Worm (Caenorhabditis elegans) whole organism, L4 larva: ENCODE results near the gene M7.7.

ENCODE experiments used
- D1046.2 ChIP-seq: fragments of 200-800 bp; sonication (Bioruptor generic); IDR thresholded peaks from 2 replicates; pipeline ENCODE4 v1.3.6; 2022; ENCODE audit warnings: missing genetic modification characterization, missing compliant biosample characterization
- F44E2.7 ChIP-seq: fragments of 200-800 bp; sonication (Bioruptor generic); IDR thresholded peaks from 2 replicates; pipeline ENCODE4 v2.1.2; 2022; ENCODE audit warnings: missing genetic modification characterization, missing compliant biosample characterization
- F49E8.2 ChIP-seq: sonication (generic microtip); optimal IDR thresholded peaks from 2 replicates; lab custom pipeline; 2016; ENCODE audit warnings: missing compliant biosample characterization, mild to moderate bottlenecking, missing genetic modification characterization, borderline replicate concordance
- R02D3.7 ChIP-seq: fragments of 150-350 bp; sonication (generic microtip); optimal IDR thresholded peaks from 3 replicates; lab custom pipeline; 2014; ENCODE audit warnings: missing biosample characterization, missing genetic modification characterization
- Y105C5A.15 ChIP-seq: fragments of 200-800 bp; sonication (Bioruptor generic); IDR thresholded peaks from 2 replicates; pipeline ENCODE4 v1.3.6; 2022; ENCODE audit warnings: missing genetic modification characterization, missing compliant biosample characterization
- Y5F2A.4 ChIP-seq: fragments of 200-800 bp; sonication (Bioruptor generic); optimal IDR thresholded peaks from 2 replicates; lab custom pipeline; 2018; ENCODE audit warnings: mild to moderate bottlenecking, missing genetic modification characterization, missing compliant biosample characterization
- aly-2 ChIP-seq: sonication (generic microtip); optimal IDR thresholded peaks from 2 replicates; lab custom pipeline; 2018; ENCODE audit warnings: missing biosample characterization, missing genetic modification characterization
- ama-1 ChIP-seq: fragments of 150-350 bp; optimal IDR thresholded peaks from 2 replicates; lab custom pipeline; 2014; ENCODE audit warnings: inconsistent platforms, mixed read lengths
- arid-1 ChIP-seq: fragments of 200-800 bp; sonication (Bioruptor generic); conservative IDR thresholded peaks from 2 replicates; pipeline ENCODE4 v1.3.6; 2022; ENCODE audit warnings: missing genetic modification reagents, missing genetic modification characterization, missing compliant biosample characterization
- ceh-20 ChIP-seq: fragments of 200-800 bp; sonication (Bioruptor generic); IDR thresholded peaks from 2 replicates; pipeline ENCODE4 v1.3.6; 2022; ENCODE audit warnings: missing genetic modification reagents, missing genetic modification characterization, missing compliant biosample characterization
- ceh-28 ChIP-seq: fragments of 150-350 bp; optimal IDR thresholded peaks from 2 replicates; lab custom pipeline; 2014; ENCODE audit warnings: missing biosample characterization, missing genetic modification reagents, missing genetic modification characterization
- ceh-44 ChIP-seq: fragments of 200-800 bp; sonication (Bioruptor generic); IDR thresholded peaks from 2 replicates; pipeline ENCODE4 v1.3.6; 2022; ENCODE audit warnings: missing genetic modification reagents, missing genetic modification characterization, missing compliant biosample characterization
- ces-1 ChIP-seq: fragments of 150-350 bp; sonication (generic microtip); optimal IDR thresholded peaks from 4 replicates; lab custom pipeline; 2014; ENCODE audit warnings: missing biosample characterization, missing genetic modification reagents, missing genetic modification characterization
- cey-2 ChIP-seq: sonication (generic microtip); optimal IDR thresholded peaks from 3 replicates; lab custom pipeline; 2017; ENCODE audit warnings: missing genetic modification characterization, mild to moderate bottlenecking, missing compliant biosample characterization, antibody characterized with exemption, borderline replicate concordance; ENCODE audit not compliant: insufficient read depth
- ctbp-1 ChIP-seq: fragments of 200-800 bp; sonication (Bioruptor generic); IDR thresholded peaks from 2 replicates; pipeline ENCODE4 v1.3.6; 2022; ENCODE audit warnings: missing genetic modification reagents, missing genetic modification characterization, missing compliant biosample characterization
- daf-16 ChIP-seq, 3 experiments: sonication (generic microtip); optimal IDR thresholded peaks; 2 replicates each; lab custom pipeline; 2016 to 2017; ENCODE audit warnings: missing genetic modification characterization in 3 of 3, missing genetic modification reagents in 3 of 3, mild to moderate bottlenecking in 2 of 3, missing compliant biosample characterization in 2 of 3, missing biosample characterization in 1 of 3, moderate library complexity in 1 of 3
- egl-27 ChIP-seq: sonication (generic microtip); optimal IDR thresholded peaks from 3 replicates; lab custom pipeline; 2017; ENCODE audit warnings: missing biosample characterization, missing genetic modification reagents, missing genetic modification characterization
- hlh-11 ChIP-seq: fragments of 200-800 bp; sonication (Bioruptor generic); optimal IDR thresholded peaks from 2 replicates; lab custom pipeline; 2018; ENCODE audit warnings: mild to moderate bottlenecking, missing genetic modification characterization, missing compliant biosample characterization
- hlh-30 ChIP-seq: sonication (generic microtip); optimal IDR thresholded peaks from 2 replicates; lab custom pipeline; 2017; ENCODE audit warnings: antibody characterized with exemption, mild to moderate bottlenecking, missing genetic modification characterization, missing compliant biosample characterization; ENCODE audit not compliant: insufficient read depth
- lim-7 ChIP-seq: fragments of 200-800 bp; sonication (Bioruptor generic); IDR thresholded peaks from 2 replicates; pipeline ENCODE4 v1.3.6; 2022; ENCODE audit warnings: missing genetic modification characterization, missing compliant biosample characterization
- lin-1 ChIP-seq: fragments of 200-800 bp; sonication (Bioruptor generic); IDR thresholded peaks from 2 replicates; pipeline ENCODE4 v1.3.6; 2022; ENCODE audit warnings: missing genetic modification reagents, missing genetic modification characterization, missing compliant biosample characterization
- lin-13 ChIP-seq: fragments of 150-350 bp; optimal IDR thresholded peaks from 2 replicates; lab custom pipeline; 2014; ENCODE audit warnings: missing biosample characterization, missing genetic modification reagents, missing genetic modification characterization
- mxl-2 ChIP-seq: fragments of 200-800 bp; sonication (Bioruptor generic); conservative IDR thresholded peaks from 2 replicates; pipeline ENCODE4 v1.3.6; 2022; ENCODE audit warnings: missing genetic modification reagents, missing genetic modification characterization, missing compliant biosample characterization
- nhr-102 ChIP-seq: sonication (generic microtip); optimal IDR thresholded peaks from 2 replicates; lab custom pipeline; 2016; ENCODE audit warnings: mild to moderate bottlenecking, missing genetic modification characterization, moderate library complexity, missing compliant biosample characterization
- nhr-11 ChIP-seq: fragments of 150-350 bp; optimal IDR thresholded peaks from 2 replicates; lab custom pipeline; 2014; ENCODE audit warnings: missing biosample characterization, missing genetic modification characterization
- nhr-237 ChIP-seq: sonication (generic microtip); optimal IDR thresholded peaks from 2 replicates; lab custom pipeline; 2017; ENCODE audit warnings: missing biosample characterization, missing genetic modification characterization
- nhr-28 ChIP-seq: fragments of 150-350 bp; optimal IDR thresholded peaks from 2 replicates; lab custom pipeline; 2014; ENCODE audit warnings: missing biosample characterization, missing genetic modification characterization
- nhr-41 ChIP-seq: fragments of 200-800 bp; sonication (Bioruptor generic); IDR thresholded peaks from 2 replicates; pipeline ENCODE4 v1.3.6; 2022; ENCODE audit warnings: missing genetic modification reagents, missing genetic modification characterization, missing compliant biosample characterization
- nhr-42 ChIP-seq: fragments of 200-800 bp; sonication (Bioruptor generic); IDR thresholded peaks from 2 replicates; pipeline ENCODE4 v1.3.6; 2022; ENCODE audit warnings: missing genetic modification characterization, missing compliant biosample characterization
- nhr-76 ChIP-seq: fragments of 150-350 bp; optimal IDR thresholded peaks from 2 replicates; lab custom pipeline; 2014; ENCODE audit warnings: missing biosample characterization, missing genetic modification characterization
- skn-1 ChIP-seq: fragments of 150-350 bp; optimal IDR thresholded peaks from 2 replicates; lab custom pipeline; 2014; ENCODE audit warnings: missing biosample characterization, missing genetic modification characterization
- spr-1 ChIP-seq: sonication (generic microtip); optimal IDR thresholded peaks from 2 replicates; lab custom pipeline; 2016; ENCODE audit warnings: mild to moderate bottlenecking, missing genetic modification characterization, missing compliant biosample characterization
- spr-3 ChIP-seq: fragments of 200-800 bp; sonication (Bioruptor generic); optimal IDR thresholded peaks from 2 replicates; lab custom pipeline; 2018; ENCODE audit warnings: mild to moderate bottlenecking, missing genetic modification characterization, missing compliant biosample characterization
- unc-39 ChIP-seq: sonication (generic microtip); optimal IDR thresholded peaks from 2 replicates; lab custom pipeline; 2017; ENCODE audit warnings: missing biosample characterization, missing genetic modification characterization
- unc-62 ChIP-seq, 3 experiments: fragments of 150-350 bp in 1 of 3; sonication (generic microtip); optimal IDR thresholded peaks in 2 of 3; peaks in 1 of 3; 1 replicate in 1 of 3; 2 replicates in 2 of 3; lab custom pipeline; 2014 to 2017; ENCODE audit warnings: missing biosample characterization in 3 of 3, missing genetic modification characterization in 3 of 3, missing genetic modification reagents in 3 of 3, missing genotype in 1 of 3
- zip-2 ChIP-seq: fragments of 150-350 bp; optimal IDR thresholded peaks from 2 replicates; lab custom pipeline; 2014; ENCODE audit warnings: missing biosample characterization, missing genetic modification characterization

The M7.7 gene

DNA sequence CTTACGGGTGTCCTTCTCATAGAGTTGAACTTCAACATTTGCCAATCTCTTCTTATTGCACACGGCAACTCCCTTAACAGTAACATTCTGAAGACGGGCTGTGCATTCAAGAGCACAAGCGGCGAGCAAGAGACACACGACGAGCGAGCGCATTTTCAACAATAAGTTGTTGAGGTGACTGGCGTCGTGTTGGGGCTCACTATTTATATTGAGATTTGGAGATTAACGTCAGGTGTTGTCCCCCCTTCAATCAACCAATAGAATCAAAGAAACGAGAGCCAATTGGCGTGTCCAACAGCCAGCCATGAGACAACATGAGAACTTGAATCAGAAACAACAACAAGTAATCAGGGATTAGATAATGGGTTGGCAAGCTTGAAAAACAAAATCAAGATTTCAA lies 25.7 kb upstream of the M7.7 start, which contains the start of gene ttr-16:
Gene ttr-16, minus strand, starts transcription at position 176 of the 400 bp plus-strand sequence.
- TF ChIP-seq daf-16 (GFP tag; optimal IDR thresholded peaks at IDR 0.05; lab: Kevin White, UChicago) (peak in 1 of 2 experiments; percentile 91), daf-16 (tag; optimal IDR thresholded peaks at IDR 0.05; lab: Kevin White, UChicago) (no peak), zip-2 (tag; lab: Kevin White, UChicago) (no peak), nhr-11 (tag; lab: Kevin White, UChicago) (peak; percentile 67), ama-1 (peak; percentile 57)

DNA sequence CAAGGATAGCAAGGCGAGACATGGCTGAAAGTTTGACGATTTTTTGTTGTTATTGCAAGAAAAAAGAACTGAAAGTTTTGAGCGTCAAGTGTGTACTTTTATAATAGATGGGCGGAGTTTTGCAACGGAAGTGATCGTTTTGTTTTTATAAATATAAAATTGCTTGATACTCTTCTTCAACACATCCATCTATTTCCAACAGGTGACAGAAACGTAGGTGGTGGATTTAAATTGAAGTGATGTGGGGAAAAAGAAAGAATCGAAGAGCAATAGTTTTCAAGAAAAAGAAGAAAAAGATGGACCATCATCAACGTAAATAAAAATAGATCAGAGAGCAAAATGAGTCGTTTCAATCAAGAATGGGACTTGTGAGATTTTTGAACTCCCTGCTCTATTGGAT lies 22.6 kb upstream of the M7.7 start, which contains the start of gene ttr-17:
Gene ttr-17, minus strand, starts transcription at position 24 of the 400 bp plus-strand sequence.
- TF ChIP-seq nhr-41 (GFP tag; lab: Robert Waterston, UW) (no peak), daf-16 (GFP tag; optimal IDR thresholded peaks at IDR 0.05; lab: Kevin White, UChicago) (peak in 1 of 2 experiments; percentile 83), daf-16 (tag; optimal IDR thresholded peaks at IDR 0.05; lab: Kevin White, UChicago) (no peak)
- TF ChIP-seq, all 104 proteins: peak for 1

DNA sequence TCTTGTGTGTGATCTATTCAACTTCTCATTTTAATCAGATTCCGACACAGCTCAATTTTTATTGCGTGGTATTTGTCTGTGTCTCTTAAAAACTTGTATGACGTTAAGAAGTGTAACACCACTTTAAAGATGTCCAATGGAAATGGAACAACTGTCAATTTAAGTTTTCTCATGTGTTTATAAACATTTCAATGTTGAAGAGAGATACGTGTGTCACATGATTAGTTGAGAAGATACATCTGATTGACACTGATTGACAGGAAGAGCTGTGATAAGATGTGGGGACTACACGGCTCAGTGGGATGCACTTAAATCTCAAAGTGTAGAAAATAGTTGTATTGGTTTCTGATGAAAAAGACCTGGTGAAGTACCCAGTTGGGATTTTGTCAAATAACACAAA lies 21.3 kb upstream of the M7.7 start:
- TF ChIP-seq unc-39 (tag; lab: Kevin White, UChicago): no peak
- no peak for TF ChIP-seq ces-1
- no peak for TF ChIP-seq nhr-76 (tag; lab: Kevin White, UChicago)
- TF ChIP-seq spr-1 (tag; lab: Kevin White, UChicago): no peak
- TF ChIP-seq ceh-28 (tag; lab: Kevin White, UChicago): no peak
- no peak for TF ChIP-seq F49E8.2
- TF ChIP-seq D1046.2 (GFP tag; lab: Robert Waterston, UW): no peak
- no peak for TF ChIP-seq Y5F2A.4 (GFP tag; lab: Kevin White, UChicago)
- no peak for TF ChIP-seq nhr-237 (tag; lab: Kevin White, UChicago)
- peak; percentile 79 for TF ChIP-seq ceh-20 (GFP tag; lab: Robert Waterston, UW)
- no peak for TF ChIP-seq nhr-28 (tag; lab: Kevin White, UChicago)
- no peak for TF ChIP-seq skn-1
- TF ChIP-seq ama-1: no peak
- TF ChIP-seq nhr-102 (tag; lab: Kevin White, UChicago): no peak
- no peak for TF ChIP-seq zip-2 (tag; lab: Kevin White, UChicago)
- TF ChIP-seq lin-1: no peak
- TF ChIP-seq unc-62 (GFP tag; optimal IDR thresholded peaks at IDR 0.05 in 1 of 2; lab: Kevin White, UChicago): peak in 1 of 2 experiments; percentile 100
- TF ChIP-seq unc-62 (tag; optimal IDR thresholded peaks at IDR 0.05; lab: Kevin White, UChicago): no peak
- no peak for TF ChIP-seq F44E2.7 (GFP tag; lab: Robert Waterston, UW)
- no peak for TF ChIP-seq spr-3 (GFP tag; lab: Kevin White, UChicago)
- TF ChIP-seq arid-1 (GFP tag; lab: Robert Waterston, UW): no peak
- no peak for TF ChIP-seq aly-2 (tag; lab: Kevin White, UChicago)
- TF ChIP-seq hlh-30: peak; percentile 57
- no peak for TF ChIP-seq Y105C5A.15 (GFP tag; lab: Robert Waterston, UW)
- TF ChIP-seq egl-27: no peak
- no peak for TF ChIP-seq ctbp-1 (GFP tag; lab: Robert Waterston, UW)
- TF ChIP-seq nhr-42: no peak
- TF ChIP-seq lin-13 (GFP tag; lab: Kevin White, UChicago): no peak
- no peak for TF ChIP-seq ceh-44 (GFP tag; lab: Robert Waterston, UW)
- TF ChIP-seq cey-2: no peak
- TF ChIP-seq hlh-11 (tag; lab: Kevin White, UChicago): peak; percentile 42
- TF ChIP-seq nhr-11 (tag; lab: Kevin White, UChicago): peak; percentile 93
- TF ChIP-seq R02D3.7 (tag; lab: Kevin White, UChicago): no peak
- TF ChIP-seq lim-7 (GFP tag; lab: Robert Waterston, UW): no peak
- peak in 1 of 2 experiments; percentile 96 for TF ChIP-seq daf-16 (GFP tag; optimal IDR thresholded peaks at IDR 0.05; lab: Kevin White, UChicago)
- no peak for TF ChIP-seq daf-16 (tag; optimal IDR thresholded peaks at IDR 0.05; lab: Kevin White, UChicago)
- no peak for TF ChIP-seq mxl-2
